Fruit fly (Drosophila melanogaster) S2 (cell line): ENCODE measurements around the gene Coa8.

Experiments used
- CG8478 ChIP-seq: fragments of >200 bp; optimal IDR thresholded peaks from 2 replicates; lab custom pipeline; 2018
- CTCF ChIP-seq, 2 experiments: fragments of >200 bp; optimal IDR thresholded peaks; 2 replicates each; lab custom pipeline; 2018

DNA sequence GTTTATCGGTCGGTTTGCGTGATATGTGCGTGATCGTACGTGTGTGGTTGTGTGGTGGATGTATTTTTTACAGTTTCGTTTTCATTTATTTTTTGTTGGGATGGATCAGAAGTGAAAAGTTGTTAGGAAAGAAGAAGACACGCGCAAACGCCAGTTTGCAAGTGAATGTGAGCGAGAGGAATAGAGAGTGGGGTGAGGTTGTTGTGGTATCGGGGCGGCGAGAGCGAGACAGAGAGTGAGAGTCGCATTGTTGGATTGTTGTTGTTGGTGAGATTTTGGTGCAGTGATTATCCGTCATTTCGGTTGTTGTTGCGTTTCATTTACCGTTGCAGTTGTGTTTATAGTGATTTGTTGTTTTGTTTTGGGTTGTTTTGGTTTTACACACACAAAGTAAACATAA, 13.4 kb downstream of the Coa8 start:
- TF ChIP-seq CG8478 (lab: Kevin White, UChicago) (no peak), CTCF (optimal IDR thresholded peaks at IDR 0.05; lab: Kevin White, UChicago) (no peak)
